Fruit fly (Drosophila melanogaster): ENCODE measurements around the gene CG1792.
A peak's percentile ranks its signal among the peaks of the same experiment; 100 is the strongest.

Gene CG1792

dm6 chr3R:31571885-31572292, 44.2 kb upstream of the CG1792 start, which contains the start of gene gammaCOP:
Gene gammaCOP, plus strand, starts transcription at chr3R:31572143.
- TF ChIP-seq lbe (GFP tag; optimal IDR thresholded peaks at IDR 0.05) (peak; percentile 11), phol (tag; optimal IDR thresholded peaks at IDR 0.05) (no peak), ara (GFP tag; IDR thresholded peaks at IDR 0.05) (no peak), Doc2 (GFP tag; IDR thresholded peaks at IDR 0.05) (no peak), CG9932 (GFP tag; IDR thresholded peaks at IDR 0.05) (no peak), Hmr (GFP tag; optimal IDR thresholded peaks at IDR 0.05) (no peak), dan (GFP tag; IDR thresholded peaks at IDR 0.05) (no peak), Jarid2 (GFP tag; optimal IDR thresholded peaks at IDR 0.05) (no peak), odd (GFP tag; optimal IDR thresholded peaks at IDR 0.05) (no peak), knrl (GFP tag; IDR thresholded peaks at IDR 0.05; ENCODE audit: partially characterized antibody) (peak; percentile 90), ham (GFP tag; IDR thresholded peaks at IDR 0.05) (no peak), Tbp (GFP tag; optimal IDR thresholded peaks at IDR 0.05) (no peak), CG10431 (GFP tag; optimal IDR thresholded peaks at IDR 0.05) (no peak), CG8281 (tag; optimal IDR thresholded peaks at IDR 0.05) (no peak), en (GFP tag; optimal IDR thresholded peaks at IDR 0.05) (no peak), NK7.1 (GFP tag; optimal IDR thresholded peaks at IDR 0.05) (no peak), peb (GFP tag; IDR thresholded peaks at IDR 0.05) (no peak), sd (tag; optimal IDR thresholded peaks at IDR 0.05) (no peak), grau (tag; optimal IDR thresholded peaks at IDR 0.05) (peak; percentile 2), CG6683 (GFP tag; optimal IDR thresholded peaks at IDR 0.05) (no peak), gfzf (GFP tag; optimal IDR thresholded peaks at IDR 0.05) (peak; percentile 28), caup (GFP tag; optimal IDR thresholded peaks at IDR 0.05; ENCODE audit: severe bottlenecking) (no peak), pnt (GFP tag; optimal IDR thresholded peaks at IDR 0.05) (no peak), fu2 (GFP tag; optimal IDR thresholded peaks at IDR 0.05) (no peak), CG9797 (GFP tag; optimal IDR thresholded peaks at IDR 0.05) (no peak), mld (GFP tag; IDR thresholded peaks at IDR 0.05; ENCODE audit: partially characterized antibody) (peak; percentile 36; the same call in 1 of the 3 replicates), Max (GFP tag; optimal IDR thresholded peaks at IDR 0.05) (no peak), CG16779 (GFP tag; IDR thresholded peaks at IDR 0.05) (no peak), CG14710 (tag; optimal IDR thresholded peaks at IDR 0.05) (peak; percentile 50), slou (GFP tag; optimal IDR thresholded peaks at IDR 0.05) (no peak), chm (GFP tag; IDR thresholded peaks at IDR 0.05) (no peak), CG2875 (GFP tag; optimal IDR thresholded peaks at IDR 0.05) (no peak), B-H1 (GFP tag; IDR thresholded peaks at IDR 0.05) (no peak), sens (GFP tag) (peak; percentile 53), CG12236 (GFP tag; optimal IDR thresholded peaks at IDR 0.05) (no peak), Fer1 (GFP tag; optimal IDR thresholded peaks at IDR 0.05) (no peak), slp2 (GFP tag; optimal IDR thresholded peaks at IDR 0.05) (no peak), tup (GFP tag; optimal IDR thresholded peaks at IDR 0.05) (no peak), CG18599 (GFP tag; optimal IDR thresholded peaks at IDR 0.05) (no peak), Hmx (GFP tag; optimal IDR thresholded peaks at IDR 0.05) (no peak), vnd (GFP tag; IDR thresholded peaks at IDR 0.05; ENCODE audit: partially characterized antibody) (peak; percentile 89), kay (GFP tag; optimal IDR thresholded peaks at IDR 0.05) (peak; percentile 34), CG18476 (GFP tag; optimal IDR thresholded peaks at IDR 0.05) (no peak), HmgZ (tag; optimal IDR thresholded peaks at IDR 0.05) (no peak), bcd (GFP tag; optimal IDR thresholded peaks at IDR 0.05) (no peak), zfh2 (GFP tag; optimal IDR thresholded peaks at IDR 0.05) (peak; percentile 2), amos (GFP tag; IDR thresholded peaks at IDR 0.05; ENCODE audit: partially characterized antibody) (peak; percentile 73), CG11085 (GFP tag; IDR thresholded peaks at IDR 0.05) (no peak), CG18619 (GFP tag; optimal IDR thresholded peaks at IDR 0.05) (no peak), unc-4 (GFP tag; IDR thresholded peaks at IDR 0.05; ENCODE audit: partially characterized antibody) (peak; percentile 94), nerfin-2 (GFP tag; IDR thresholded peaks at IDR 0.05; ENCODE audit: partially characterized antibody) (peak; percentile 79)

Measured in whole organism, embryonic.